Fruit fly (Drosophila melanogaster) whole organism, embryonic: ENCODE measurements around the gene CG14118.
A peak's percentile ranks its signal among the peaks of the same experiment; 100 is the strongest.

Experiments used
- CG10209 ChIP-seq: fragments of 200-800 bp; sonication (Bioruptor generic); optimal IDR thresholded peaks from 3 replicates; lab custom pipeline; 2017; ENCODE audit warnings: missing biosample characterization, mild to moderate bottlenecking, missing genetic modification characterization, missing genetic modification reagents
- CG11085 ChIP-seq: fragments of 200-800 bp; sonication (Bioruptor generic); IDR thresholded peaks from 2 replicates; pipeline ENCODE4 v1.3.6; 2022; ENCODE audit warnings: missing biosample characterization, missing genetic modification characterization
- CG11247 ChIP-seq: fragments of 200-800 bp; sonication (Bioruptor generic); IDR thresholded peaks from 2 replicates; pipeline ENCODE4 v1.3.6; 2022; ENCODE audit warnings: missing biosample characterization, missing genetic modification characterization
- CG11504 ChIP-seq: fragments of 200-800 bp; sonication (Bioruptor generic); optimal IDR thresholded peaks from 3 replicates; lab custom pipeline; 2019; ENCODE audit warnings: missing biosample characterization, mild to moderate bottlenecking, missing genetic modification characterization, moderate library complexity
- CG12769 ChIP-seq: fragments of 200-800 bp; sonication (Bioruptor generic); optimal IDR thresholded peaks from 2 replicates; lab custom pipeline; 2019; ENCODE audit warnings: missing biosample characterization, mild to moderate bottlenecking, missing genetic modification characterization, moderate library complexity
- CG13894 ChIP-seq: fragments of 200-800 bp; sonication (Bioruptor generic); optimal IDR thresholded peaks from 3 replicates; lab custom pipeline; 2018; ENCODE audit warnings: missing biosample characterization, mild to moderate bottlenecking, missing genetic modification characterization, moderate library complexity
- CG14014 ChIP-seq: fragments of 200-800 bp; sonication (Bioruptor generic); IDR thresholded peaks from 2 replicates; pipeline ENCODE4 v1.3.6; 2022; ENCODE audit warnings: missing biosample characterization, missing genetic modification characterization
- CG14860 ChIP-seq: fragments of 200-800 bp; sonication (Bioruptor generic); IDR thresholded peaks from 3 replicates; pipeline ENCODE4 v1.3.6; 2022; ENCODE audit warnings: missing biosample characterization, missing genetic modification characterization; ENCODE audit not compliant: partially characterized antibody
- CG15696 ChIP-seq: fragments of 200-800 bp; sonication (Bioruptor generic); optimal IDR thresholded peaks from 2 replicates; lab custom pipeline; 2019; ENCODE audit warnings: missing biosample characterization, mild to moderate bottlenecking, missing genetic modification characterization, moderate library complexity
- CG17359 ChIP-seq: fragments of 200-800 bp; sonication (Bioruptor generic); optimal IDR thresholded peaks from 3 replicates; lab custom pipeline; 2018; ENCODE audit warnings: missing biosample characterization, mild to moderate bottlenecking, missing genetic modification characterization, moderate library complexity
- CG17829 ChIP-seq: fragments of 200-800 bp; optimal IDR thresholded peaks from 2 replicates; lab custom pipeline; 2019; ENCODE audit warnings: missing biosample characterization, mild to moderate bottlenecking, missing genetic modification characterization, moderate library complexity
- CG17912 ChIP-seq: fragments of 200-800 bp; sonication (Bioruptor generic); optimal IDR thresholded peaks from 2 replicates; lab custom pipeline; 2018; ENCODE audit warnings: missing biosample characterization, mild to moderate bottlenecking, missing genetic modification characterization
- CG18262 ChIP-seq: fragments of 200-800 bp; optimal IDR thresholded peaks from 3 replicates; lab custom pipeline; 2019; ENCODE audit warnings: missing biosample characterization, mild to moderate bottlenecking, missing genetic modification characterization, moderate library complexity
- CG2889 ChIP-seq: fragments of 200-800 bp; sonication (Bioruptor generic); IDR thresholded peaks from 3 replicates; pipeline ENCODE4 v1.3.6; 2022; ENCODE audit warnings: missing biosample characterization, missing genetic modification characterization
- CG3281 ChIP-seq: fragments of 200-800 bp; sonication (Bioruptor generic); optimal IDR thresholded peaks from 3 replicates; lab custom pipeline; 2017; ENCODE audit warnings: missing biosample characterization, mild to moderate bottlenecking, missing genetic modification characterization
- CG6683 ChIP-seq: fragments of 200-800 bp; sonication (Bioruptor generic); optimal IDR thresholded peaks from 2 replicates; lab custom pipeline; 2017; ENCODE audit warnings: missing biosample characterization, mild to moderate bottlenecking, missing genetic modification characterization, missing genetic modification reagents
- CG8359 ChIP-seq: fragments of 200-800 bp; sonication (Bioruptor generic); optimal IDR thresholded peaks from 2 replicates; lab custom pipeline; 2017; ENCODE audit warnings: missing biosample characterization, mild to moderate bottlenecking, missing genetic modification characterization, borderline replicate concordance
- CG9932 ChIP-seq: fragments of 200-800 bp; sonication (Bioruptor generic); IDR thresholded peaks from 2 replicates; pipeline ENCODE4 v1.3.6; 2022; ENCODE audit warnings: missing biosample characterization, missing genetic modification characterization
- CTCF ChIP-seq: fragments of 200-800 bp; sonication (Bioruptor generic); optimal IDR thresholded peaks from 2 replicates; lab custom pipeline; 2017; ENCODE audit warnings: missing biosample characterization, mild to moderate bottlenecking, missing genetic modification characterization, moderate library complexity
- D19A ChIP-seq: fragments of 200-800 bp; optimal IDR thresholded peaks from 3 replicates; lab custom pipeline; 2019; ENCODE audit warnings: missing biosample characterization, mild to moderate bottlenecking, missing genetic modification characterization, moderate library complexity
- D19B ChIP-seq: fragments of 200-800 bp; sonication (Bioruptor generic); optimal IDR thresholded peaks from 2 replicates; lab custom pipeline; 2017; ENCODE audit warnings: missing biosample characterization, mild to moderate bottlenecking, missing genetic modification characterization
- Eip74EF ChIP-seq, 2 experiments: fragments of 200-800 bp in 1 of 2; fragments of >200 bp in 1 of 2; sonication (Bioruptor generic) in 1 of 2; optimal IDR thresholded peaks; 2 replicates each; lab custom pipeline; 2017 to 2019; ENCODE audit warnings: missing biosample characterization in 2 of 2, missing genetic modification characterization in 2 of 2, mild to moderate bottlenecking in 1 of 2, moderate library complexity in 1 of 2
- Fer2 ChIP-seq: fragments of 200-800 bp; sonication (Bioruptor generic); optimal IDR thresholded peaks from 2 replicates; lab custom pipeline; 2018; ENCODE audit warnings: missing biosample characterization, mild to moderate bottlenecking, missing genetic modification characterization, moderate library complexity
- HLH54F ChIP-seq: fragments of 200-800 bp; sonication (Bioruptor generic); optimal IDR thresholded peaks from 3 replicates; lab custom pipeline; 2016; ENCODE audit warnings: missing biosample characterization, missing genetic modification characterization
- Jarid2 ChIP-seq: fragments of 200-800 bp; sonication (Bioruptor generic); optimal IDR thresholded peaks from 3 replicates; lab custom pipeline; 2017; ENCODE audit warnings: mild to moderate bottlenecking, missing biosample characterization, missing genetic modification reagents, missing genetic modification characterization
- NFAT ChIP-seq: fragments of 200-800 bp; sonication (Bioruptor generic); IDR thresholded peaks from 2 replicates; pipeline ENCODE4 v1.3.6; 2022; ENCODE audit warnings: missing biosample characterization, missing genetic modification characterization
- Oaz ChIP-seq: fragments of 200-800 bp; sonication (Bioruptor generic); IDR thresholded peaks from 2 replicates; pipeline ENCODE4 v1.3.6; 2022; ENCODE audit warnings: missing biosample characterization, missing genetic modification characterization
- Optix ChIP-seq: fragments of 200-800 bp; sonication (Bioruptor generic); IDR thresholded peaks from 3 replicates; pipeline ENCODE4 v1.3.6; 2022; ENCODE audit warnings: missing biosample characterization, missing genetic modification characterization
- Ptx1 ChIP-seq: fragments of 200-800 bp; sonication (Bioruptor generic); IDR thresholded peaks from 2 replicates; pipeline ENCODE4 v1.3.6; 2022; ENCODE audit warnings: missing biosample characterization, missing genetic modification characterization
- cas ChIP-seq: fragments of 200-800 bp; sonication (Bioruptor generic); IDR thresholded peaks from 2 replicates; pipeline ENCODE4 v1.3.6; 2022; ENCODE audit warnings: missing biosample characterization, missing genetic modification characterization
- chif ChIP-seq, 2 experiments: fragments of 200-800 bp; sonication (Bioruptor generic); optimal IDR thresholded peaks; 3 replicates each; lab custom pipeline; 2016; ENCODE audit warnings: missing biosample characterization in 2 of 2, missing genetic modification characterization in 2 of 2
- ci ChIP-seq: fragments of 200-800 bp; sonication (Bioruptor generic); IDR thresholded peaks from 3 replicates; pipeline ENCODE4 v1.3.6; 2022; ENCODE audit warnings: missing biosample characterization, missing genetic modification characterization
- grau ChIP-seq: fragments of 200-800 bp; optimal IDR thresholded peaks from 3 replicates; lab custom pipeline; 2019; ENCODE audit warnings: missing biosample characterization, mild to moderate bottlenecking, missing genetic modification characterization, moderate library complexity
- grn ChIP-seq: fragments of 200-800 bp; sonication (Bioruptor generic); optimal IDR thresholded peaks from 3 replicates; lab custom pipeline; 2017; ENCODE audit warnings: missing biosample characterization, missing genetic modification characterization
- gt ChIP-seq: fragments of 200-800 bp; sonication (Bioruptor generic); IDR thresholded peaks from 2 replicates; pipeline ENCODE4 v1.3.6; 2022; ENCODE audit warnings: missing biosample characterization, missing genetic modification characterization
- nerfin-2 ChIP-seq: fragments of 200-800 bp; sonication (Bioruptor generic); IDR thresholded peaks from 2 replicates; pipeline ENCODE4 v1.3.6; 2022; ENCODE audit warnings: missing biosample characterization, missing genetic modification characterization; ENCODE audit not compliant: partially characterized antibody
- nmo ChIP-seq: fragments of 200-800 bp; sonication (Bioruptor generic); optimal IDR thresholded peaks from 2 replicates; lab custom pipeline; 2018; ENCODE audit warnings: missing biosample characterization, mild to moderate bottlenecking, missing genetic modification characterization, moderate library complexity
- onecut ChIP-seq: fragments of 200-800 bp; sonication (Bioruptor generic); IDR thresholded peaks from 2 replicates; pipeline ENCODE4 v1.3.6; 2022; ENCODE audit warnings: missing biosample characterization, missing genetic modification characterization
- pita ChIP-seq: fragments of 200-800 bp; sonication (Bioruptor generic); optimal IDR thresholded peaks from 2 replicates; lab custom pipeline; 2017; ENCODE audit warnings: missing biosample characterization, mild to moderate bottlenecking, missing genetic modification characterization
- pzg ChIP-seq: fragments of 200-800 bp; sonication (Bioruptor generic); optimal IDR thresholded peaks from 3 replicates; lab custom pipeline; 2018; ENCODE audit warnings: missing biosample characterization, mild to moderate bottlenecking, missing genetic modification characterization, moderate library complexity
- ro ChIP-seq: fragments of 200-800 bp; sonication (Bioruptor generic); IDR thresholded peaks from 2 replicates; pipeline ENCODE4 v1.3.6; 2022; ENCODE audit warnings: missing biosample characterization, missing genetic modification characterization
- row ChIP-seq: fragments of 200-800 bp; sonication (Bioruptor generic); IDR thresholded peaks from 3 replicates; pipeline ENCODE4 v1.3.6; 2022; ENCODE audit warnings: missing biosample characterization, missing genetic modification characterization
- sna ChIP-seq: fragments of 200-800 bp; sonication (Bioruptor generic); IDR thresholded peaks from 2 replicates; pipeline ENCODE4 v1.3.6; 2022; ENCODE audit warnings: missing biosample characterization, missing genetic modification characterization; ENCODE audit not compliant: partially characterized antibody
- tap ChIP-seq: fragments of 200-800 bp; optimal IDR thresholded peaks from 3 replicates; lab custom pipeline; 2019; ENCODE audit warnings: missing biosample characterization, mild to moderate bottlenecking, missing genetic modification characterization, moderate library complexity
- tio ChIP-seq: fragments of 200-800 bp; sonication (Bioruptor generic); optimal IDR thresholded peaks from 2 replicates; lab custom pipeline; 2017; ENCODE audit warnings: missing biosample characterization, missing genetic modification characterization, inconsistent platforms
- tna ChIP-seq: fragments of 200-800 bp; sonication (Bioruptor generic); IDR thresholded peaks from 2 replicates; pipeline ENCODE4 v1.3.6; 2022; ENCODE audit warnings: missing biosample characterization, missing genetic modification characterization; ENCODE audit not compliant: partially characterized antibody
- wek ChIP-seq: fragments of 200-800 bp; sonication (Bioruptor generic); optimal IDR thresholded peaks from 3 replicates; lab custom pipeline; 2018; ENCODE audit warnings: missing biosample characterization, mild to moderate bottlenecking, missing genetic modification characterization, moderate library complexity
- z ChIP-seq: fragments of 200-800 bp; sonication (Bioruptor generic); IDR thresholded peaks from 3 replicates; pipeline ENCODE4 v1.3.6; 2022; ENCODE audit warnings: missing biosample characterization, missing genetic modification characterization
- zen ChIP-seq: fragments of 200-800 bp; sonication (Bioruptor generic); optimal IDR thresholded peaks from 3 replicates; lab custom pipeline; 2018; ENCODE audit warnings: missing biosample characterization, mild to moderate bottlenecking, missing genetic modification characterization, moderate library complexity

CG14118 gene

DNA sequence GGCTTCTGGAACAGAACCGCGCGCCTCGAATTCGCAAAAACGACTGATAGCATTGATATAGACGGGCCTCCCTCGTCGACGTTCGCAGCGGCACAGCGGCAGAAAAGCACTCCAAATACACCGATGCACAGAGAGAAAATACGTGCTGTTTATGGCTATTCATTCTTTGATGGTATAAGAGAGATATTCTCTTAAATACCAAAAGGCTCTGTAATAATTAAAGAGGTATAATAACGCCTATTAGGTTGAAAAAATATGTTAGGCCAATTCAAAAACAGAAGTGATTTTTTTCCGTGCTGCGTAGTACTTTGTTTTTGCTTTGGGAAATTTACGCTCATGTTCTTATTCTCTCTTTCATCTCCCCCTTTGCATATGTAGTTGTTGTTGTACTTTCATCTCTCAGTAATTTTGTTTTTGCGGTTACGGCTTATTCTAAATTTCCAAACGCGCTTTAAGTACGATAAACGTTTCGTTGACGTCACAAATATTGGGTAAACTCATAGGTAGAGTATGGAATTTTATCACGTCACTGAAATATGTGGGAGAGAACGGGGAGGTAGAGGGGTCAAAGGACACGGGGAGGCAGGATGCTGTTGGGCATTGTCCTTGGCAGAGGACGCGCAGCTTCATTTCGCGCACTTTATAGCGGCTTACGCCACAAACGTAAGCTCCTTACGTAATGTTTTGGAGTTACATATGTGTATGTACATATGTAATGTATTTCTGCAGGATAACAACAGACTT is 49.2 kb upstream of the CG14118 start, which contains the start of gene nebu (continued):
- TF ChIP-seq CG12769 (tag; lab: Kevin White, UChicago) (peak; percentile 98), CG10209 (peak; percentile 96), zen (tag; lab: Kevin White, UChicago) (peak; percentile 86), nmo (GFP tag; lab: Kevin White, UChicago) (peak; percentile 88), NFAT (GFP tag; lab: Robert Waterston, UW) (peak; percentile 96), Optix (GFP tag; lab: Robert Waterston, UW) (no peak), grn (no peak), CG11085 (GFP tag; lab: Robert Waterston, UW) (no peak; the same call in 1 of the 2 replicates), tio (GFP tag; lab: Kevin White, UChicago) (peak; percentile 94), CG11504 (tag; lab: Kevin White, UChicago) (peak; percentile 95), CG8359 (GFP tag; lab: Kevin White, UChicago) (peak; percentile 63), CG11247 (GFP tag; lab: Robert Waterston, UW) (peak; percentile 96), wek (GFP tag; lab: Kevin White, UChicago) (peak; percentile 80), Oaz (GFP tag; lab: Robert Waterston, UW) (peak; percentile 92), CG17359 (tag; lab: Kevin White, UChicago) (peak; percentile 95), HLH54F (GFP tag; lab: Kevin White, UChicago) (peak; percentile 98), ci (GFP tag; lab: Robert Waterston, UW) (no peak; the same call in none of the 3 replicates), z (GFP tag; lab: Robert Waterston, UW) (peak; percentile 64; the same call in 2 of the 3 replicates), CG6683 (GFP tag; lab: Kevin White, UChicago) (peak; percentile 95), CG15696 (tag; lab: Kevin White, UChicago) (peak; percentile 72), CG18262 (peak; percentile 86), chif (GFP tag; optimal IDR thresholded peaks at IDR 0.05; lab: Kevin White, UChicago) (peak; percentile 92 to 95), CG9932 (GFP tag; lab: Robert Waterston, UW) (peak; percentile 98), pita (no peak), CG13894 (peak; percentile 98), Jarid2 (GFP tag; lab: Kevin White, UChicago) (peak; percentile 81), D19B (GFP tag; lab: Kevin White, UChicago) (peak; percentile 89), D19A (tag; lab: Kevin White, UChicago) (peak; percentile 88), CG2889 (GFP tag; lab: Robert Waterston, UW) (peak; percentile 94), Ptx1 (GFP tag; lab: Robert Waterston, UW) (peak; percentile 97), tna (GFP tag; lab: Robert Waterston, UW) (no peak), CG3281 (GFP tag; lab: Kevin White, UChicago) (peak; percentile 98), CTCF (GFP tag; lab: Kevin White, UChicago) (peak; percentile 38), ro (GFP tag; lab: Robert Waterston, UW) (peak; percentile 84; the same call in 1 of the 2 replicates), nerfin-2 (no peak), row (GFP tag; lab: Robert Waterston, UW) (peak; percentile 98), cas (GFP tag; lab: Robert Waterston, UW) (peak; percentile 92), CG14860 (GFP tag; lab: Robert Waterston, UW) (no peak), tap (tag; lab: Kevin White, UChicago) (peak; percentile 91), grau (tag; lab: Kevin White, UChicago) (peak; percentile 96), CG14014 (GFP tag; lab: Robert Waterston, UW) (peak; percentile 98), gt (GFP tag; lab: Robert Waterston, UW) (no peak; the same call in none of the 2 replicates), sna (GFP tag; lab: Robert Waterston, UW) (no peak), CG17829 (peak; percentile 92), Eip74EF (GFP tag; optimal IDR thresholded peaks at IDR 0.05; lab: Kevin White, UChicago) (peak in 1 of 2 experiments; percentile 88), onecut (peak; percentile 88), pzg (GFP tag; lab: Kevin White, UChicago) (peak; percentile 33), Fer2 (peak; percentile 92), CG17912 (GFP tag; lab: Kevin White, UChicago) (no peak)
